Worm (Caenorhabditis elegans): ENCODE data around the gene F47B7.5.

DNA sequence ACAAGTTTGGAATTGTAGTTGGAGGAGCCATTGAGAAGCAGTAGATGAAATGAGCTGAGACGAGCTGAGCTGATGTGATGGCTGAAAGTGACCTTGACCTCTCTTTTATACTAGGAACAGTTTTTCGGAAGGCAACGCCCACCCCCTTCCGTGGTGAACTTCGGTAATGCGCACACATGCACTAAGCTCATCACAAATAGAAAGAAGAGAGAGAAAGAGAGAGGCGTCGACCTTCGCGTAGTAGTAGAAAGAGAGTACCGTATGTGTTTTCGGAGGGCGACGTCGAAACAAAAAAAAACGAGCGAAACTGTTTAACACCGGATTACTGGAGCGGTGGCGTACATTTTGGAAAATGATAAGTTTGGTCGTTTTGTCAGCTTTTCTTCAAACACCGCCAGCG, 12.4 kb upstream of the F47B7.5 start, which contains the start of gene marg-1:
- TF ChIP-seq tab-1 (GFP tag; IDR thresholded peaks at IDR 0.05) = no peak
- no peak for TF ChIP-seq T22C8.4 (GFP tag; IDR thresholded peaks at IDR 0.05)
- no peak for TF ChIP-seq med-1 (GFP tag; optimal IDR thresholded peaks at IDR 0.05; ENCODE audit: insufficient read depth)
- no peak for TF ChIP-seq klf-2 (GFP tag; conservative IDR thresholded peaks at IDR 0.05)
- TF ChIP-seq cog-1 (tag; optimal IDR thresholded peaks at IDR 0.05) = no peak
- TF ChIP-seq ref-1 (GFP tag; conservative IDR thresholded peaks at IDR 0.05) = no peak
- TF ChIP-seq flt-1 (GFP tag; IDR thresholded peaks at IDR 0.05) = no peak
- TF ChIP-seq ztf-29 (GFP tag; IDR thresholded peaks at IDR 0.05) = no peak
- no peak for TF ChIP-seq ztf-23 (GFP tag; IDR thresholded peaks at IDR 0.05)

All from whole organism, midembryonic.